Worm (Caenorhabditis elegans) whole organism, mixed stage, embryonic: Measurements from ENCODE around the gene che-6.

Source experiments
- bed-3 ChIP-seq: fragments of 200-800 bp; sonication (Bioruptor generic); optimal IDR thresholded peaks from 3 replicates; lab custom pipeline; 2018; ENCODE audit warnings: mild to moderate bottlenecking, missing genetic modification characterization, moderate library complexity, missing compliant biosample characterization
- blmp-1 ChIP-seq: fragments of 150-350 bp; optimal IDR thresholded peaks from 2 replicates; lab custom pipeline; 2014; ENCODE audit warnings: missing biosample characterization, missing genetic modification characterization
- ceh-43 ChIP-seq: fragments of 200-800 bp; sonication (Bioruptor generic); optimal IDR thresholded peaks from 2 replicates; lab custom pipeline; 2018; ENCODE audit warnings: mild to moderate bottlenecking, missing genetic modification characterization, moderate library complexity, missing compliant biosample characterization
- elt-3 ChIP-seq: fragments of 150-350 bp; optimal IDR thresholded peaks from 2 replicates; lab custom pipeline; 2014; ENCODE audit warnings: missing biosample characterization, missing genetic modification characterization
- lin-13 ChIP-seq: fragments of 150-350 bp; optimal IDR thresholded peaks from 2 replicates; lab custom pipeline; 2014; ENCODE audit warnings: missing biosample characterization, missing genetic modification characterization
- nhr-2 ChIP-seq: fragments of 150-350 bp; optimal IDR thresholded peaks from 2 replicates; lab custom pipeline; 2014; ENCODE audit warnings: missing biosample characterization, missing genetic modification characterization
- nhr-237 ChIP-seq: fragments of 150-350 bp; optimal IDR thresholded peaks from 2 replicates; lab custom pipeline; 2014; ENCODE audit warnings: missing biosample characterization, missing genetic modification characterization
- nhr-28 ChIP-seq: fragments of 150-350 bp; optimal IDR thresholded peaks from 2 replicates; lab custom pipeline; 2014; ENCODE audit warnings: missing biosample characterization, missing genetic modification characterization
- nhr-76 ChIP-seq: sonication (generic microtip); optimal IDR thresholded peaks from 2 replicates; lab custom pipeline; 2017; ENCODE audit warnings: missing biosample characterization, missing genetic modification characterization
- pha-4 ChIP-seq: fragments of 150-350 bp; optimal IDR thresholded peaks from 2 replicates; lab custom pipeline; 2018; ENCODE audit warnings: missing biosample characterization, missing genetic modification reagents, missing genetic modification characterization
- sptf-1 ChIP-seq: sonication (generic microtip); optimal IDR thresholded peaks from 2 replicates; lab custom pipeline; 2017; ENCODE audit warnings: mild to moderate bottlenecking, missing genetic modification characterization, moderate library complexity, missing compliant biosample characterization
- unc-62 ChIP-seq: fragments of 150-350 bp; optimal IDR thresholded peaks from 2 replicates; lab custom pipeline; 2014; ENCODE audit warnings: missing biosample characterization, missing genetic modification reagents, missing genetic modification characterization

DNA sequence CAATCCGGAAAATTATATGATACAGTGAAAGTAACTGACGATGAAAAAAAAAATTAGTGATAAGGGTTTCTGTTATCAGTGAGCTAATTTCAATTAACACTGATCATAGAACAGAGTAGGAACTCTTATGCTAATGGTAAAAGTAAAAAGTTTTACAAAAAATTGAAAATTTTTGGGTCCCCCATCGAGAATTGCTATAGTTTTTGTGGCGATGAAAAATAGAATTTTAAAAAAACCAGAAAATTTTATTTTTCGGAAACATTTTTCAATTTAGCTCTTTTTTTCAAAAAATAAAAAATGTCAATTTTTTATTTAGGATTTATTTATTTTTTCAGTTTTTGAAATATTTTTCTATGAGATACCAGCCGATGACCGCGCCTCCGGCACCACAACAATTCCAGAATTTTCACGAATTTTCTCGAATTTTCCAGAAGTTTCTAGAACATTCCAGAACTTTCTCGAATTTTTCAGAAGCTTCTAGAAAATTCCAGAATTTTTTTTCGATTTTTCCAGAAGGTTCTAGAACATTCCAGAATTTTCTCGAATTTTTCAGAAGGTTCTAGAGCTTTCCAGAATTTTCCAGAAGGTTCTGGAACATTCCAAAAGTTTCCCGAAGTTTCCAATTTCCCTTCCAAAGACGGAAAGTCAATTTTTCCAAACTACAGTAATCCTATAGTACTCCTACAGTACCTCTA lies 2.3 kb upstream of the che-6 start, which contains the start of gene C23H5.8:
- no peak for TF ChIP-seq lin-13
- no peak for TF ChIP-seq ceh-43 (GFP tag; lab: Kevin White, UChicago)
- no peak for TF ChIP-seq unc-62 (GFP tag; lab: Kevin White, UChicago)
- no peak for TF ChIP-seq blmp-1 (tag; lab: Kevin White, UChicago)
- TF ChIP-seq elt-3 (tag; lab: Kevin White, UChicago): no peak
- no peak for TF ChIP-seq nhr-76
- no peak for TF ChIP-seq bed-3 (GFP tag; lab: Kevin White, UChicago)
- no peak for TF ChIP-seq nhr-2 (tag; lab: Kevin White, UChicago)
- no peak for TF ChIP-seq sptf-1 (tag; lab: Kevin White, UChicago)
- no peak for TF ChIP-seq pha-4
- no peak for TF ChIP-seq nhr-237 (tag; lab: Kevin White, UChicago)
- TF ChIP-seq nhr-28 (tag; lab: Kevin White, UChicago): no peak
